Worm (Caenorhabditis elegans) whole organism, late embryonic: ENCODE data around the gene W04E12.3.
A peak's percentile ranks its signal among the peaks of the same experiment; 100 is the strongest.

ENCODE experiments used
- C08G9.2 ChIP-seq: sonication (generic microtip); optimal IDR thresholded peaks from 2 replicates; lab custom pipeline; 2016; ENCODE audit warnings: mild to moderate bottlenecking, missing genetic modification characterization, moderate library complexity, missing compliant biosample characterization
- C38D4.7 ChIP-seq: fragments of 200-800 bp; sonication (Bioruptor generic); optimal IDR thresholded peaks from 2 replicates; lab custom pipeline; 2018; ENCODE audit warnings: mild to moderate bottlenecking, missing genetic modification characterization, moderate library complexity, missing compliant biosample characterization
- F13H6.1 ChIP-seq: sonication (generic microtip); optimal IDR thresholded peaks from 2 replicates; lab custom pipeline; 2016; ENCODE audit warnings: missing genetic modification characterization, missing compliant biosample characterization
- K02D7.2 ChIP-seq: sonication (generic microtip); optimal IDR thresholded peaks from 2 replicates; lab custom pipeline; 2017; ENCODE audit warnings: mild to moderate bottlenecking, missing genetic modification characterization, missing compliant biosample characterization
- T23F11.4 ChIP-seq: fragments of 200-800 bp; sonication (Bioruptor generic); optimal IDR thresholded peaks from 2 replicates; lab custom pipeline; 2018; ENCODE audit warnings: mild to moderate bottlenecking, missing genetic modification characterization, missing compliant biosample characterization
- Y22D7AL.16 ChIP-seq: sonication (generic microtip); optimal IDR thresholded peaks from 2 replicates; lab custom pipeline; 2016; ENCODE audit warnings: missing genetic modification characterization, missing compliant biosample characterization
- ahr-1 ChIP-seq: sonication (generic microtip); optimal IDR thresholded peaks from 2 replicates; lab custom pipeline; 2016; ENCODE audit warnings: missing genetic modification characterization, missing compliant biosample characterization
- ceh-14 ChIP-seq: sonication (generic microtip); optimal IDR thresholded peaks from 2 replicates; lab custom pipeline; 2016; ENCODE audit warnings: missing genotype, missing genetic modification characterization, missing compliant biosample characterization
- ceh-19 ChIP-seq: fragments of 200-800 bp; sonication (Bioruptor generic); optimal IDR thresholded peaks from 2 replicates; lab custom pipeline; 2018; ENCODE audit warnings: mild to moderate bottlenecking, missing genetic modification characterization, missing compliant biosample characterization
- ceh-2 ChIP-seq: sonication (generic microtip); optimal IDR thresholded peaks from 2 replicates; lab custom pipeline; 2016; ENCODE audit warnings: missing genotype, missing genetic modification characterization, missing compliant biosample characterization
- ceh-22 ChIP-seq: sonication (generic microtip); optimal IDR thresholded peaks from 2 replicates; lab custom pipeline; 2017; ENCODE audit warnings: missing biosample characterization, missing genetic modification characterization
- ceh-24 ChIP-seq: sonication (generic microtip); optimal IDR thresholded peaks from 2 replicates; lab custom pipeline; 2016; ENCODE audit warnings: mild to moderate bottlenecking, missing genetic modification characterization, missing compliant biosample characterization
- ceh-30 ChIP-seq: fragments of 150-350 bp; optimal IDR thresholded peaks from 2 replicates; lab custom pipeline; 2014; ENCODE audit warnings: missing biosample characterization, missing genetic modification characterization
- ceh-31 ChIP-seq: sonication (generic microtip); optimal IDR thresholded peaks from 2 replicates; lab custom pipeline; 2016; ENCODE audit warnings: missing genetic modification characterization, missing compliant biosample characterization
- ceh-34 ChIP-seq: sonication (generic microtip); optimal IDR thresholded peaks from 2 replicates; lab custom pipeline; 2016; ENCODE audit warnings: mild to moderate bottlenecking, missing genetic modification characterization, missing compliant biosample characterization
- ceh-45 ChIP-seq: fragments of 200-800 bp; sonication (Bioruptor generic); IDR thresholded peaks from 2 replicates; pipeline ENCODE4 v1.3.6; 2022; ENCODE audit warnings: missing genetic modification reagents, missing genetic modification characterization, missing compliant biosample characterization
- ceh-48 ChIP-seq: sonication (generic microtip); optimal IDR thresholded peaks from 2 replicates; lab custom pipeline; 2016; ENCODE audit warnings: missing genetic modification characterization, inconsistent platforms, missing compliant biosample characterization
- ceh-9 ChIP-seq: sonication (generic microtip); optimal IDR thresholded peaks from 2 replicates; lab custom pipeline; 2016; ENCODE audit warnings: mild to moderate bottlenecking, missing genetic modification characterization, inconsistent platforms, missing compliant biosample characterization
- dmd-4 ChIP-seq: sonication (generic microtip); optimal IDR thresholded peaks from 2 replicates; lab custom pipeline; 2016; ENCODE audit warnings: borderline replicate concordance, missing genetic modification characterization, missing compliant biosample characterization
- dve-1 ChIP-seq: sonication (generic microtip); optimal IDR thresholded peaks from 2 replicates; lab custom pipeline; 2017; ENCODE audit warnings: antibody characterized with exemption, mild to moderate bottlenecking, missing genetic modification characterization, missing compliant biosample characterization
- elt-2 ChIP-seq: sonication (generic microtip); optimal IDR thresholded peaks from 2 replicates; lab custom pipeline; 2016; ENCODE audit warnings: missing genetic modification reagents, missing genetic modification characterization, missing compliant biosample characterization
- elt-4 ChIP-seq: sonication (generic microtip); optimal IDR thresholded peaks from 2 replicates; lab custom pipeline; 2016; ENCODE audit warnings: missing genetic modification characterization, missing compliant biosample characterization
- eyg-1 ChIP-seq: sonication (generic microtip); optimal IDR thresholded peaks from 2 replicates; lab custom pipeline; 2016; ENCODE audit warnings: missing genotype, missing genetic modification characterization, missing compliant biosample characterization
- fax-1 ChIP-seq: sonication (generic microtip); optimal IDR thresholded peaks from 2 replicates; lab custom pipeline; 2016; ENCODE audit warnings: missing genotype, missing genetic modification characterization, missing compliant biosample characterization
- gmeb-2 ChIP-seq: sonication (generic microtip); optimal IDR thresholded peaks from 2 replicates; lab custom pipeline; 2016; ENCODE audit warnings: missing genetic modification characterization, inconsistent platforms, missing compliant biosample characterization
- hlh-13 ChIP-seq: fragments of 200-800 bp; sonication (Bioruptor generic); optimal IDR thresholded peaks from 2 replicates; lab custom pipeline; 2018; ENCODE audit warnings: mild to moderate bottlenecking, missing genetic modification characterization, missing compliant biosample characterization
- hlh-15 ChIP-seq: sonication (generic microtip); optimal IDR thresholded peaks from 2 replicates; lab custom pipeline; 2016; ENCODE audit warnings: missing genetic modification characterization, missing compliant biosample characterization
- hlh-6 ChIP-seq: sonication (generic microtip); optimal IDR thresholded peaks from 2 replicates; lab custom pipeline; 2016; ENCODE audit warnings: missing genotype, missing genetic modification characterization, missing compliant biosample characterization
- hlh-8 ChIP-seq: sonication (generic microtip); optimal IDR thresholded peaks from 2 replicates; lab custom pipeline; 2016; ENCODE audit warnings: missing genotype, missing genetic modification characterization, missing compliant biosample characterization
- lim-6 ChIP-seq: sonication (generic microtip); optimal IDR thresholded peaks from 2 replicates; lab custom pipeline; 2016; ENCODE audit warnings: missing genetic modification characterization, missing compliant biosample characterization
- madf-2 ChIP-seq: sonication (generic microtip); optimal IDR thresholded peaks from 2 replicates; lab custom pipeline; 2017; ENCODE audit warnings: missing genetic modification characterization, missing compliant biosample characterization
- mec-3 ChIP-seq: sonication (generic microtip); optimal IDR thresholded peaks from 2 replicates; lab custom pipeline; 2016; ENCODE audit warnings: borderline replicate concordance, missing genetic modification characterization, missing compliant biosample characterization
- nfya-1 ChIP-seq: sonication (generic microtip); optimal IDR thresholded peaks from 2 replicates; lab custom pipeline; 2017; ENCODE audit warnings: missing genetic modification characterization, mild to moderate bottlenecking, missing compliant biosample characterization, antibody characterized with exemption, moderate library complexity
- nhr-11 ChIP-seq: fragments of 150-350 bp; optimal IDR thresholded peaks from 2 replicates; lab custom pipeline; 2014; ENCODE audit warnings: missing biosample characterization, missing genetic modification characterization
- nhr-232 ChIP-seq: sonication (generic microtip); optimal IDR thresholded peaks from 2 replicates; lab custom pipeline; 2016; ENCODE audit warnings: missing genetic modification characterization, missing compliant biosample characterization
- npax-4 ChIP-seq: sonication (generic microtip); optimal IDR thresholded peaks from 2 replicates; lab custom pipeline; 2016; ENCODE audit warnings: missing genetic modification characterization, missing compliant biosample characterization
- pat-9 ChIP-seq: fragments of 200-800 bp; sonication (Bioruptor generic); optimal IDR thresholded peaks from 2 replicates; lab custom pipeline; 2018; ENCODE audit warnings: mild to moderate bottlenecking, missing genetic modification characterization, moderate library complexity, missing compliant biosample characterization
- pha-2 ChIP-seq: sonication (generic microtip); optimal IDR thresholded peaks from 2 replicates; lab custom pipeline; 2017; ENCODE audit warnings: mild to moderate bottlenecking, missing genetic modification characterization, missing compliant biosample characterization
- pha-4 ChIP-seq: fragments of 150-350 bp; optimal IDR thresholded peaks from 2 replicates; lab custom pipeline; 2018; ENCODE audit warnings: missing biosample characterization, missing genetic modification reagents, missing genetic modification characterization
- pqm-1 ChIP-seq: sonication (generic microtip); optimal IDR thresholded peaks from 2 replicates; lab custom pipeline; 2016; ENCODE audit warnings: missing genetic modification characterization, missing compliant biosample characterization
- ref-2 ChIP-seq: sonication (generic microtip); optimal IDR thresholded peaks from 2 replicates; lab custom pipeline; 2016; ENCODE audit warnings: missing genetic modification characterization, missing compliant biosample characterization
- rnt-1 ChIP-seq: sonication (generic microtip); optimal IDR thresholded peaks from 2 replicates; lab custom pipeline; 2016; ENCODE audit warnings: missing genetic modification characterization, missing compliant biosample characterization
- sox-4 ChIP-seq: sonication (generic microtip); optimal IDR thresholded peaks from 2 replicates; lab custom pipeline; 2017; ENCODE audit warnings: mild to moderate bottlenecking, missing genetic modification characterization, inconsistent platforms, missing compliant biosample characterization
- syd-9 ChIP-seq: sonication (generic microtip); optimal IDR thresholded peaks from 2 replicates; lab custom pipeline; 2016; ENCODE audit warnings: mild to moderate bottlenecking, missing genetic modification characterization, moderate library complexity, missing compliant biosample characterization
- tbx-2 ChIP-seq: sonication (generic microtip); optimal IDR thresholded peaks from 2 replicates; lab custom pipeline; 2016; ENCODE audit warnings: missing genetic modification characterization, missing compliant biosample characterization
- tbx-7 ChIP-seq: sonication (generic microtip); optimal IDR thresholded peaks from 2 replicates; lab custom pipeline; 2016; ENCODE audit warnings: missing genotype, missing genetic modification characterization, missing compliant biosample characterization
- ttx-3 ChIP-seq: sonication (generic microtip); optimal IDR thresholded peaks from 2 replicates; lab custom pipeline; 2016; ENCODE audit warnings: missing genetic modification reagents, missing genetic modification characterization, missing compliant biosample characterization
- unc-42 ChIP-seq: sonication (generic microtip); optimal IDR thresholded peaks from 2 replicates; lab custom pipeline; 2016; ENCODE audit warnings: missing genotype, missing genetic modification characterization, missing compliant biosample characterization
- unc-55 ChIP-seq: sonication (generic microtip); optimal IDR thresholded peaks from 2 replicates; lab custom pipeline; 2017; ENCODE audit warnings: missing biosample characterization, missing genetic modification reagents, missing genetic modification characterization
- unc-86 ChIP-seq: sonication (generic microtip); optimal IDR thresholded peaks from 2 replicates; lab custom pipeline; 2016; ENCODE audit warnings: missing genetic modification characterization, missing compliant biosample characterization
- ztf-16 ChIP-seq: sonication (generic microtip); optimal IDR thresholded peaks from 2 replicates; lab custom pipeline; 2017; ENCODE audit warnings: missing genetic modification characterization, missing compliant biosample characterization

The W04E12.3 gene

DNA sequence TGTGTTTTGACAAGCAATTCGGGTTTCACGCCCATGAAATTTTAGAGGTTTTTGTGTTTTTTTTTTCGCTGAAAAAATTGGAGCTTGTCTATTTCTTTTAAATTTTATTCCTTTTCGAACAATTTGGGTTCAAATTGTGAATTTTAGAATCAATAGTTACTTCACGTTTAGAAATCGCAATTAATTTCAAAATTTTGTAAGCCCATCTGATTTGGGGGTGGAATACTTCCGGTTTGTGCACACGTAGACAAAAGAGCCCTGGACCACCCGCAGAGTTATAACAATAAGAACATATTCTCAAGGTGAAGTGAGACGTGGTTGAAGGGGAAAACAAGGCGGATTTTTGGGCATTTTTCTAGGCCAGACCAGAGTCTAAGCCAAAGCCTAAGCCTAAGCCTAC is 22.5 kb upstream of the W04E12.3 start, which contains the start of gene Y116F11A.6:
Gene Y116F11A.6, plus strand, starts transcription at position 301 of the 400 bp plus-strand sequence.
- TF ChIP-seq hlh-8 (tag; lab: Kevin White, UChicago): no peak
- TF ChIP-seq ceh-2 (tag; lab: Kevin White, UChicago): no peak
- TF ChIP-seq tbx-2 (tag; lab: Kevin White, UChicago): no peak
- no peak for TF ChIP-seq rnt-1 (tag; lab: Kevin White, UChicago)
- TF ChIP-seq pqm-1 (tag; lab: Kevin White, UChicago): no peak

DNA sequence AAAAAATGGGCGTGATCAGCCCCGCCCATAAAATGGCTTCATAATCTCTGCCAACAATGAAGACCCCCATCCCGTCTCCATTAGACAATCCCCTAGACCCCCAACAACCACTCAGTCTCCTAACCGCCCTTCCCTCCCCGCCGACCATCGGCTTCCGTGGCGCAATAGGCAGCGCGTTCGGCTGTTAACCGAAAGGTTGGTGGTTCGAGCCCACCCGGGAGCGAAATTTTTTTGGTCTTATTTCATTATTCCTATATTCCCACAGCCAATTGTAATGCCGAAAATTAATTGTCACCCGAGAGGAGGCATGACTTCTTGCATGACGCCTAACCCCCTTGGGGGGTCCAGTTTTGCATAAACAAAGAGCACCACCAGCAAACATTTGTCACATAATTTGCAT is 18.9 kb upstream of the W04E12.3 start:
- TF ChIP-seq ceh-2 (tag; lab: Kevin White, UChicago): no peak
- peak; percentile 22 for TF ChIP-seq ceh-14 (tag; lab: Kevin White, UChicago)
- TF ChIP-seq nfya-1 (tag; lab: Kevin White, UChicago): peak; percentile 43
- TF ChIP-seq pha-4 (tag; lab: Kevin White, UChicago): no peak
- TF ChIP-seq C08G9.2: peak; percentile 24
- TF ChIP-seq ceh-24 (tag; lab: Kevin White, UChicago): peak; percentile 16
- peak; percentile 76; the same call in 1 of the 2 replicates for TF ChIP-seq ceh-45 (GFP tag; lab: Robert Waterston, UW)
- no peak for TF ChIP-seq elt-4 (tag; lab: Kevin White, UChicago)
- TF ChIP-seq ceh-48 (tag; lab: Kevin White, UChicago): peak; percentile 36
- no peak for TF ChIP-seq K02D7.2 (tag; lab: Kevin White, UChicago)
- no peak for TF ChIP-seq ceh-30 (tag; lab: Kevin White, UChicago)
- no peak for TF ChIP-seq syd-9 (tag; lab: Kevin White, UChicago)
- no peak for TF ChIP-seq rnt-1 (tag; lab: Kevin White, UChicago)
- TF ChIP-seq T23F11.4 (GFP tag; lab: Kevin White, UChicago): peak; percentile 50
- no peak for TF ChIP-seq tbx-2 (tag; lab: Kevin White, UChicago)
- TF ChIP-seq sox-4 (tag; lab: Kevin White, UChicago): peak; percentile 56
- no peak for TF ChIP-seq pat-9 (tag; lab: Kevin White, UChicago)
- no peak for TF ChIP-seq mec-3 (tag; lab: Kevin White, UChicago)
- TF ChIP-seq pha-2 (tag; lab: Kevin White, UChicago): peak; percentile 87
- TF ChIP-seq unc-42 (tag; lab: Kevin White, UChicago): peak; percentile 19
- peak; percentile 21 for TF ChIP-seq unc-86 (tag; lab: Kevin White, UChicago)
- TF ChIP-seq ttx-3 (tag; lab: Kevin White, UChicago): peak; percentile 45
- TF ChIP-seq ahr-1: no peak
- TF ChIP-seq C38D4.7 (GFP tag; lab: Kevin White, UChicago): peak; percentile 51
- TF ChIP-seq ceh-19: peak; percentile 83
- peak; percentile 63 for TF ChIP-seq hlh-6 (tag; lab: Kevin White, UChicago)
- peak; percentile 45 for TF ChIP-seq ref-2 (tag; lab: Kevin White, UChicago)
- peak; percentile 18 for TF ChIP-seq madf-2
- TF ChIP-seq ceh-9: no peak
- TF ChIP-seq ceh-22 (tag; lab: Kevin White, UChicago): no peak
- TF ChIP-seq ztf-16 (tag; lab: Kevin White, UChicago): peak; percentile 16
- TF ChIP-seq tbx-7: no peak
- peak; percentile 58 for TF ChIP-seq ceh-34 (tag; lab: Kevin White, UChicago)
- TF ChIP-seq hlh-8 (tag; lab: Kevin White, UChicago): no peak
- no peak for TF ChIP-seq npax-4 (tag; lab: Kevin White, UChicago)
- TF ChIP-seq dve-1 (tag; lab: Kevin White, UChicago): no peak
- no peak for TF ChIP-seq F13H6.1
- TF ChIP-seq gmeb-2: peak; percentile 66
- TF ChIP-seq ceh-31 (tag; lab: Kevin White, UChicago): no peak
- peak; percentile 5 for TF ChIP-seq dmd-4 (tag; lab: Kevin White, UChicago)
- TF ChIP-seq hlh-13: no peak
- TF ChIP-seq lim-6 (tag; lab: Kevin White, UChicago): no peak
- peak; percentile 45 for TF ChIP-seq hlh-15 (tag; lab: Kevin White, UChicago)
- TF ChIP-seq nhr-232 (tag; lab: Kevin White, UChicago): peak; percentile 55
- no peak for TF ChIP-seq unc-55 (GFP tag; lab: Kevin White, UChicago)
- peak; percentile 47 for TF ChIP-seq Y22D7AL.16 (tag; lab: Kevin White, UChicago)
- TF ChIP-seq nhr-11: no peak
- TF ChIP-seq eyg-1: no peak
- no peak for TF ChIP-seq fax-1
- peak; percentile 54 for TF ChIP-seq elt-2 (tag; lab: Kevin White, UChicago)
